Worm (Caenorhabditis elegans): ENCODE data around the gene gta-1.

Gene gta-1

DNA sequence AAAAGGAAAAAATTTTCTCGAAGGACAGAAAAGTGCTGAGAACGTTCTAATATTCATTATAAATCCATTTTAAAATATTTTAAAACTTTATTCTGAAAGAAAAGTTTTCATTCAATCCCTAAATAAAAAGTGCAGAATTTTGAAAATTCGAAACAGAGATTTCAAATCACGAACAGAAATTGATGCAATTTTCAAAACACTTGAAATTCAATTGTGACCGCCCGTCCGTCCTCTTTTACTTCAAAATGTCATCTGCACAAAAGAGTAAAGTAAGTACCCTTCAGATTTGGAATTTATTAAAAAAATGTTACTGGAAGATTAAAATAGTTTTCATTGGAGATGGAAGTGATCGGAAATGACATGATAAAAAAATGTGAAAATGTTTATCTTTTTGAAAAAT lies 8.0 kb downstream of the gta-1 start (continued):
- TF ChIP-seq ztf-28 (GFP tag; IDR thresholded peaks at IDR 0.05) (no peak), sptf-2 (GFP tag; optimal IDR thresholded peaks at IDR 0.05) (no peak), ets-4 (GFP tag; optimal IDR thresholded peaks at IDR 0.05) (no peak)

DNA sequence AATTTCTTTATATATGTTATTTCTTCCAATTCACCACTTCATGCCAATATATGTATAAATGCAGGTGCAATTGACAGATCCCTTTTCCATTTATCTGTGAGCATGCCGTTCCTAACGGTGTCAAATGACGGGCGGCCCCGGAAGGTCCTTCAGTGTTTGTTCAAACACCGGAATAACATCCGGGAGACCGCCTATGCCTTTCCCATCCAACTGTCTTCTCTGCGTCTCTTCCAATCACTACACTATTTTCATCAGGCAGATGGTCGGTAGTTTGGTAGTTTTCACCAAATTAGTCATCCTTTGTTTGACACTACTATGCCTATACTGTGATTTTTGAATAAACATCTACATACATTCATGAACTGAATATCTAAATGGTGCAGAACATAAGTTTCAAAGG lies 10.1 kb downstream of the gta-1 start:
- peak; percentile 79 for TF ChIP-seq hmg-1.2 (GFP tag; IDR thresholded peaks at IDR 0.05)
- TF ChIP-seq xnd-1 (tag; optimal IDR thresholded peaks at IDR 0.05) = no peak

DNA sequence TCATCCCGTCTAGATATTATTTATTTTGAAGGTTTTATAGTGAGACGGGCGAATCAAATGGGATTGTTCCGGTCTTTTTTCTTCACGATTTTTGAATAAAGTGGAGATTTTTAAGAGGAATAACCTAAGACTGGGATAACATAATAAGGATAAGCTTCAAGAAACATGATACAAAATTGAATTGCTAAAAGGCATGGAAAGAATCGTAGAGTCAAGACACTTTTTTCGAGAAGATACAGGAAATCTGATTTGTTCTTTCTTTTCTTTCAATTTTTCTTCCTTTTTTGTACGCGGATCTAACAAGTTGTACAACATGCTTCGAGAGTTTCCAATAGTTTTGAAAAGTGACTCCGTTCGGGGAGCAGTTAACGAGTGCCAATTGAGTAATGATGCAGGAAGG lies 11.0 kb downstream of the gta-1 start:
- no peak for TF ChIP-seq C17E4.6 (GFP tag; IDR thresholded peaks at IDR 0.05)
- no peak for TF ChIP-seq unc-62 (GFP tag; optimal IDR thresholded peaks at IDR 0.05)
- no peak for TF ChIP-seq T26A5.8 (tag; optimal IDR thresholded peaks at IDR 0.05)
- TF ChIP-seq Y79H2A.3 (GFP tag; conservative IDR thresholded peaks at IDR 0.05) = no peak
- TF ChIP-seq sea-2 (GFP tag; IDR thresholded peaks at IDR 0.05) = no peak
- no peak for TF ChIP-seq pha-4 (tag; optimal IDR thresholded peaks at IDR 0.05)
- no peak for TF ChIP-seq hrde-1 (tag; optimal IDR thresholded peaks at IDR 0.05; ENCODE audit: borderline replicate concordance)
- TF ChIP-seq dpff-1 (tag; optimal IDR thresholded peaks at IDR 0.05) = no peak
- no peak for TF ChIP-seq B0336.3 (GFP tag; IDR thresholded peaks at IDR 0.05)
- no peak for TF ChIP-seq snpc-1.1 (tag; optimal IDR thresholded peaks at IDR 0.05; ENCODE audit: insufficient read depth)
- TF ChIP-seq ztf-18 (tag; optimal IDR thresholded peaks at IDR 0.05) = no peak
- no peak for TF ChIP-seq lin-35 (GFP tag; optimal IDR thresholded peaks at IDR 0.05)
- TF ChIP-seq nhr-80 (tag; optimal IDR thresholded peaks at IDR 0.05) = no peak
- no peak for TF ChIP-seq him-1 (tag; optimal IDR thresholded peaks at IDR 0.05)
- TF ChIP-seq hlh-26 (GFP tag; conservative IDR thresholded peaks at IDR 0.05) = no peak
- TF ChIP-seq ceh-58 (GFP tag; IDR thresholded peaks at IDR 0.05) = no peak
- TF ChIP-seq F39B2.1 (GFP tag; IDR thresholded peaks at IDR 0.05) = no peak

DNA sequence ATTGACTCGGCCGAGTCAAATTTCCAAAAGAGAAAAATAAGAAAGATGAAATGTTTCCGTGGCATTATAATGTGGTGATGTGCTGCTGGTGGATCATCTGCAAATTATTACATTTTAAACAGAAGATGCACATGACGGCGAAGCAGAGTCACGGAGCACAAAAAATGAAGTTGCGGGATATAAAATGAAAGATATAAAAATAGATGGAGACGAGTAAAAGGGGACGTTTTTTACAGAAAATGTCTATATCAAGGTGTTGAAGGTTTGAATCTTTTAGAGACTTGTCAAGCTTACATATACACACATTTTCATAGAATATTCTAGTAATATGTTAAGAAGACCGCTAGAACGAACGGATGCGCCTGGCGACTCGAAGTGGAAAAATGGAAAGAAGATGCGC lies 13.9 kb downstream of the gta-1 start, which contains the start of gene ptrg-1:
Gene ptrg-1 (minus strand): TSS at position 101 of the 400 bp plus-strand sequence.
- TF ChIP-seq Y56A3A.18 (GFP tag; IDR thresholded peaks at IDR 0.05) (no peak), B0019.2 (GFP tag; conservative IDR thresholded peaks at IDR 0.05) (no peak), K11D2.4 (GFP tag; IDR thresholded peaks at IDR 0.05) (no peak), die-1 (tag; optimal IDR thresholded peaks at IDR 0.05) (no peak), unc-62 (GFP tag; optimal IDR thresholded peaks at IDR 0.05) (no peak), madf-8 (GFP tag; conservative IDR thresholded peaks at IDR 0.05) (no peak), hsf-1 (GFP tag; IDR thresholded peaks at IDR 0.05) (no peak), B0261.1 (tag; optimal IDR thresholded peaks at IDR 0.05) (no peak)

DNA sequence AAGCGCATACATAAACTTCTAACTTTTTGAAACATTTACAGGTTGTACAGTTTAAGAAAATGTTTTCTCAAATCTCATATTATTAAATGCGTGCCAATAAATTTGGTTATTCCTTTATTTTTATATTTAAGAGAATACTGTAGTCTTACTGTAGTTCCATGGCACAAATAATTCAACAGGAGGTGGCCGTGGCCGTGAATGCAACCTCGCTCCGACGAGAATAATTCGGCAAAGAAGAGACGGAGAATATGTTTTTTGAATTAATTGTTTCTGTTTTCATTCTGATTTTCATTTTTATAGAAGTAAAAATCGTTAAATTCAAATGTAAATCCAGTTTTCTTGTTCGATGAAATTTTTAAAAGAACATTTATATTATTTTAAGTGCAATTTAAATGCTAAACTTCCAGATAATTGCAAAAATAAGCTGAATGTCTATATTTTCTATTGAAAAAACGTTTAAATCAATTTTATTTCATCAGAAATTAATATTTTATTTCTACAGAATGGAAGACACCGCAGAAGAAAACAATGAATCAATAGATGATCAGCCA lies 16.9 kb downstream of the gta-1 start, which contains the start of gene gon-4:
Gene gon-4 (plus strand): TSS at position 501 of the 551 bp plus-strand sequence.
- TF ChIP-seq attf-5 (GFP tag; optimal IDR thresholded peaks at IDR 0.05) = peak; percentile 41
- TF ChIP-seq nfya-1 (tag; optimal IDR thresholded peaks at IDR 0.05; ENCODE audit: borderline replicate concordance, insufficient read depth) = no peak
- TF ChIP-seq ceh-27 (GFP tag; optimal IDR thresholded peaks at IDR 0.05) = peak; percentile 16
- TF ChIP-seq ceh-58 (GFP tag; IDR thresholded peaks at IDR 0.05) = no peak
- TF ChIP-seq hlh-12 (tag; optimal IDR thresholded peaks at IDR 0.05) = no peak
- TF ChIP-seq F10E7.11 (tag; optimal IDR thresholded peaks at IDR 0.05) = no peak
- peak; percentile 18 for TF ChIP-seq unc-130 (GFP tag; optimal IDR thresholded peaks at IDR 0.05)
- TF ChIP-seq sptf-2 (GFP tag; optimal IDR thresholded peaks at IDR 0.05) = no peak
- no peak for TF ChIP-seq ama-1 (optimal IDR thresholded peaks at IDR 0.05)
- no peak for TF ChIP-seq ama-1 (GFP tag; optimal IDR thresholded peaks at IDR 0.05)
- no peak for TF ChIP-seq madf-3 (GFP tag; IDR thresholded peaks at IDR 0.05)
- no peak for TF ChIP-seq zim-3 (tag; optimal IDR thresholded peaks at IDR 0.05)
- no peak for TF ChIP-seq zfh-2 (GFP tag; conservative IDR thresholded peaks at IDR 0.05)
- TF ChIP-seq lsl-1 (GFP tag; optimal IDR thresholded peaks at IDR 0.05) = peak; percentile 59
- peak; percentile 42; the same call in 1 of the 2 replicates for TF ChIP-seq mcd-1 (GFP tag; IDR thresholded peaks at IDR 0.05)

All from whole organism, young adult.